Fruit fly (Drosophila melanogaster) whole organism, embryonic: ENCODE measurements around the gene CG17163.

Source experiments
- Ada2b ChIP-seq: fragments of 200-800 bp; sonication (Bioruptor generic); IDR thresholded peaks from 2 replicates; pipeline ENCODE4 v1.3.6; 2022; ENCODE audit warnings: missing biosample characterization, missing genetic modification characterization
- Adf1 ChIP-seq: fragments of 200-800 bp; sonication (Bioruptor generic); IDR thresholded peaks from 2 replicates; pipeline ENCODE4 v1.3.6; 2022; ENCODE audit warnings: missing biosample characterization, missing genetic modification characterization
- Atf-2 ChIP-seq: fragments of 200-800 bp; sonication (Bioruptor generic); optimal IDR thresholded peaks from 2 replicates; lab custom pipeline; 2016; ENCODE audit warnings: missing biosample characterization, missing genetic modification characterization
- CG10267 ChIP-seq: fragments of 200-800 bp; sonication (Bioruptor generic); optimal IDR thresholded peaks from 2 replicates; lab custom pipeline; 2018; ENCODE audit warnings: missing biosample characterization, mild to moderate bottlenecking, missing genetic modification characterization, moderate library complexity
- CG11456 ChIP-seq: fragments of 200-800 bp; sonication (Bioruptor generic); IDR thresholded peaks from 3 replicates; pipeline ENCODE4 v1.3.6; 2022; ENCODE audit warnings: missing biosample characterization, missing genetic modification characterization
- CG13123 ChIP-seq: fragments of 200-800 bp; sonication (Bioruptor generic); optimal IDR thresholded peaks from 2 replicates; lab custom pipeline; 2016; ENCODE audit warnings: missing biosample characterization, missing genetic modification characterization
- CG14710 ChIP-seq: fragments of 200-800 bp; sonication (Bioruptor generic); optimal IDR thresholded peaks from 3 replicates; lab custom pipeline; 2019; ENCODE audit warnings: missing biosample characterization, mild to moderate bottlenecking, missing genetic modification characterization, moderate library complexity
- CG15269 ChIP-seq: fragments of 200-800 bp; sonication (Bioruptor generic); optimal IDR thresholded peaks from 2 replicates; lab custom pipeline; 2018; ENCODE audit warnings: missing biosample characterization, mild to moderate bottlenecking, missing genetic modification characterization, moderate library complexity
- CG3281 ChIP-seq: fragments of 200-800 bp; sonication (Bioruptor generic); optimal IDR thresholded peaks from 3 replicates; lab custom pipeline; 2017; ENCODE audit warnings: missing biosample characterization, mild to moderate bottlenecking, missing genetic modification characterization
- CG4617 ChIP-seq: fragments of 200-800 bp; sonication (Bioruptor generic); optimal IDR thresholded peaks from 3 replicates; lab custom pipeline; 2016; ENCODE audit warnings: missing biosample characterization, missing genetic modification characterization, borderline replicate concordance
- CG6765 ChIP-seq: fragments of 200-800 bp; sonication (Bioruptor generic); optimal IDR thresholded peaks from 3 replicates; lab custom pipeline; 2017; ENCODE audit warnings: missing biosample characterization, mild to moderate bottlenecking, missing genetic modification characterization
- CG7745 ChIP-seq: fragments of 200-800 bp; sonication (Bioruptor generic); optimal IDR thresholded peaks from 2 replicates; lab custom pipeline; 2018; ENCODE audit warnings: missing biosample characterization, mild to moderate bottlenecking, missing genetic modification characterization, moderate library complexity
- Chrac-16 ChIP-seq: fragments of 200-800 bp; sonication (Bioruptor generic); optimal IDR thresholded peaks from 3 replicates; lab custom pipeline; 2016; ENCODE audit warnings: missing biosample characterization, missing genetic modification characterization
- Dad ChIP-seq: fragments of 200-800 bp; sonication (Bioruptor generic); optimal IDR thresholded peaks from 3 replicates; lab custom pipeline; 2016; ENCODE audit warnings: missing biosample characterization, missing genetic modification characterization
- Dip3 ChIP-seq: fragments of 200-800 bp; sonication (Bioruptor generic); optimal IDR thresholded peaks from 3 replicates; lab custom pipeline; 2016; ENCODE audit warnings: missing biosample characterization, missing genetic modification characterization
- ERR ChIP-seq: fragments of 200-800 bp; sonication (Bioruptor generic); optimal IDR thresholded peaks from 2 replicates; lab custom pipeline; 2016; ENCODE audit warnings: missing biosample characterization, missing genetic modification characterization
- HLH3B ChIP-seq: fragments of 200-800 bp; sonication (Bioruptor generic); IDR thresholded peaks from 2 replicates; pipeline ENCODE4 v1.3.6; 2022; ENCODE audit warnings: missing biosample characterization, missing genetic modification characterization
- Sry-β ChIP-seq: fragments of 200-800 bp; sonication (Bioruptor generic); optimal IDR thresholded peaks from 2 replicates; lab custom pipeline; 2018; ENCODE audit warnings: missing biosample characterization, mild to moderate bottlenecking, missing genetic modification characterization, moderate library complexity
- Stat92E ChIP-seq, 3 experiments: fragments of >200 bp in 2 of 3; fragments of 200-800 bp in 1 of 3; sonication (Bioruptor generic) in 1 of 3; optimal IDR thresholded peaks; 2 replicates each; lab custom pipeline; 2017 to 2019; ENCODE audit warnings: missing biosample characterization in 3 of 3, missing genetic modification characterization in 3 of 3, mild to moderate bottlenecking in 1 of 3, moderate library complexity in 1 of 3
- exex ChIP-seq: fragments of 200-800 bp; sonication (Bioruptor generic); optimal IDR thresholded peaks from 4 replicates; lab custom pipeline; 2018; ENCODE audit warnings: missing biosample characterization, mild to moderate bottlenecking, missing genetic modification characterization, moderate library complexity
- luna ChIP-seq: fragments of 200-800 bp; sonication (Bioruptor generic); optimal IDR thresholded peaks from 2 replicates; lab custom pipeline; 2016; ENCODE audit warnings: missing biosample characterization, missing genetic modification characterization
- pita ChIP-seq: fragments of 200-800 bp; sonication (Bioruptor generic); optimal IDR thresholded peaks from 2 replicates; lab custom pipeline; 2017; ENCODE audit warnings: missing biosample characterization, mild to moderate bottlenecking, missing genetic modification characterization
- sc ChIP-seq, 3 experiments: fragments of >200 bp in 2 of 3; fragments of 200-800 bp in 1 of 3; sonication (Bioruptor generic) in 1 of 3; optimal IDR thresholded peaks; 2 replicates in 2 of 3; 3 replicates in 1 of 3; lab custom pipeline; 2017; ENCODE audit warnings: mild to moderate bottlenecking in 1 of 3, missing biosample characterization in 1 of 3, missing genetic modification characterization in 1 of 3, missing genetic modification reagents in 1 of 3
- shn ChIP-seq: fragments of 200-800 bp; sonication (Bioruptor generic); optimal IDR thresholded peaks from 3 replicates; lab custom pipeline; 2016; ENCODE audit warnings: missing biosample characterization, missing genetic modification characterization
- so ChIP-seq: fragments of 200-800 bp; sonication (Bioruptor generic); IDR thresholded peaks from 3 replicates; pipeline ENCODE4 v1.3.6; 2022; ENCODE audit warnings: missing biosample characterization, missing genetic modification characterization
- sr ChIP-seq: fragments of 200-800 bp; sonication (Bioruptor generic); IDR thresholded peaks from 3 replicates; pipeline ENCODE4 v1.3.6; 2022; ENCODE audit warnings: missing biosample characterization, missing genetic modification characterization
- stc ChIP-seq: fragments of 200-800 bp; sonication (Bioruptor generic); IDR thresholded peaks from 2 replicates; pipeline ENCODE4 v1.3.6; 2022; ENCODE audit warnings: missing biosample characterization, missing genetic modification characterization
- unpg ChIP-seq: fragments of 200-800 bp; sonication (Bioruptor generic); optimal IDR thresholded peaks from 3 replicates; lab custom pipeline; 2018; ENCODE audit warnings: missing biosample characterization, mild to moderate bottlenecking, missing genetic modification characterization, moderate library complexity
- vvl ChIP-seq: fragments of 200-800 bp; sonication (Bioruptor generic); IDR thresholded peaks from 2 replicates; pipeline ENCODE4 v1.3.6; 2022; ENCODE audit warnings: missing biosample characterization, missing genetic modification characterization
- z ChIP-seq: fragments of 200-800 bp; sonication (Bioruptor generic); IDR thresholded peaks from 3 replicates; pipeline ENCODE4 v1.3.6; 2022; ENCODE audit warnings: missing biosample characterization, missing genetic modification characterization
- zf30C ChIP-seq: fragments of 200-800 bp; sonication (Bioruptor generic); optimal IDR thresholded peaks from 3 replicates; lab custom pipeline; 2018; ENCODE audit warnings: missing biosample characterization, mild to moderate bottlenecking, missing genetic modification characterization

CG17163 gene

DNA sequence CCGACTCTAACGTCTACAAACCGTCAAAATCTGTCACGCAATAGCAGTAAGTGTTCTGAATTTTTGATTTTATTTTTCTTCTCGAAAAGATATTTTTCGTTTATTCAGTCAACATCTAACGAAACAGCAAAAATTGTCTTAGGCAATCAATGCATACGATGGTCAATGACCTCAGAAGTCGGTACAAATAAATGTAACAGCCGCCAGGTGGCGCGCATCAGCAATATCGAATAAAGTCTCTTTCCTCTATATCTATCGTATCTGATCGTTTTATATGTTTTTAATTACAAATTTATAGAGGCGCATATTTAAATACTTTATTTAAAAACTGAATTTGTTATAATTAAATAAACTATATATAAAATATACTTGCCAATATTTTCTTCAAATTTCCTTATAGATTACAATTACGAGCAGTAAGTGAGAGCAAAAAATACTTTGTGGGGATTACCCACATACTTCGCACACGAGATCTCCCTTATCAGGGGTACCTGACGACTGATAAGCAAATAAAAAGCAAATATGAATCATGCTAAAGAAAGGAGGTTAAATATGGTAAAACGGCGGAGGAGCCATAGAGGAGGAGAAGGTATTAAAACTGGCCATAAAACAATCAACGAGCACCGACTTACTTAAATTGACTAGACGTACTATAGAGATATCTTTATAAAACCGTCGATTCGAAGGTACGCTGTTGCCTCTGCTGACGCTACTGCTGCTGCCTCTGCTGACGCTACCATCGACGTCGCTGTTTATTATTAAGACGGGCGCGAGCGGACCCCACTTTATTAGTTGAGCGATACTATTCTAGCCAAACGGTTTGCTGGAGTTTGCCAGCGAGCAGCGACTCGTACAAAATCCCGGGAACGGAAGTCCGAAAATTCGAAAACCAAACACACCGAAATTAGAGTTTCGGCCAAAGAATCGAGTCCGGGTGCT lies 14.7 kb downstream of the CG17163 start, which contains the start of gene CG17167 (continued):
- TF ChIP-seq CG11456 (GFP tag; lab: Robert Waterston, UW) = no peak
- no peak for TF ChIP-seq Stat92E (GFP tag; optimal IDR thresholded peaks at IDR 0.05; lab: Kevin White, UChicago)
- TF ChIP-seq CG4617 (GFP tag; lab: Kevin White, UChicago) = no peak
- TF ChIP-seq Adf1 (GFP tag; lab: Robert Waterston, UW) = peak; percentile 69
- TF ChIP-seq luna (GFP tag; lab: Kevin White, UChicago) = no peak
- TF ChIP-seq CG10267 (tag; lab: Kevin White, UChicago) = no peak
- no peak for TF ChIP-seq Chrac-16 (GFP tag; lab: Kevin White, UChicago)
- TF ChIP-seq ERR (GFP tag; lab: Kevin White, UChicago) = no peak
- peak; percentile 1 for TF ChIP-seq exex (tag; lab: Kevin White, UChicago)
- no peak for TF ChIP-seq CG7745
- no peak for TF ChIP-seq so (GFP tag; lab: Robert Waterston, UW)
- TF ChIP-seq Dip3 (GFP tag; lab: Kevin White, UChicago) = no peak

DNA sequence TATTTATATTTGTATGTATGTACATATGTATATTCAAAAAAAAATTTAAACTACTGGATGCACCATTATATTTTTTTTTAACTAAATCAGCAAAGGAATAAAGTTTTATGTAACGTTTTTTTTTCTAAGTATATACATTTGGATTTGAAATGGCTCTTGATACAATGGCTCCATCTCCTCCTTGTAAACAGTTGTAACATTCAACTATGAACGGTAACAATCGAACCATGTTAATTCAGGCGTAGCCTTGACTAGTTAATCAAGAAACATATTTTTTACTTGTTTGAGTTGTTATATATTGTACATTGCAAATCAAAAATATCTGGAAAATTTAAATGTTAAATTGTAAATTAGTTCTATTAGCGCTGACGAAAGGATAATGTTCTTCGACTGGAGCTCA lies 46.7 kb downstream of the CG17163 start, which contains the start of gene CG12061:
Gene CG12061 (plus strand): TSS at position 301 of the 400 bp plus-strand sequence.
- TF ChIP-seq CG3281 (GFP tag; lab: Kevin White, UChicago) = no peak
- no peak for TF ChIP-seq zf30C (GFP tag; lab: Kevin White, UChicago)
- TF ChIP-seq stc (GFP tag; lab: Robert Waterston, UW) = no peak
- TF ChIP-seq pita = no peak
- no peak for TF ChIP-seq CG14710 (tag; lab: Kevin White, UChicago)
- TF ChIP-seq unpg (GFP tag; lab: Kevin White, UChicago) = no peak
- TF ChIP-seq CG13123 (GFP tag; lab: Kevin White, UChicago) = no peak
- TF ChIP-seq z (GFP tag; lab: Robert Waterston, UW) = no peak
- no peak for TF ChIP-seq sc (optimal IDR thresholded peaks at IDR 0.05; lab: Kevin White, UChicago)
- no peak for TF ChIP-seq sc (GFP tag; optimal IDR thresholded peaks at IDR 0.05; lab: Kevin White, UChicago)
- TF ChIP-seq vvl = no peak
- no peak for TF ChIP-seq CG6765 (GFP tag; lab: Kevin White, UChicago)
- no peak for TF ChIP-seq Sry-β (GFP tag; lab: Kevin White, UChicago)
- no peak for TF ChIP-seq HLH3B (GFP tag; lab: Robert Waterston, UW)
- TF ChIP-seq Dip3 (GFP tag; lab: Kevin White, UChicago) = no peak
- no peak for TF ChIP-seq Ada2b (GFP tag; lab: Robert Waterston, UW)
- no peak for TF ChIP-seq Atf-2 (GFP tag; lab: Kevin White, UChicago)
- no peak for TF ChIP-seq Dad
- TF ChIP-seq shn (GFP tag; lab: Kevin White, UChicago) = no peak
- TF ChIP-seq sr (GFP tag; lab: Robert Waterston, UW) = no peak
- no peak for TF ChIP-seq CG15269 (tag; lab: Kevin White, UChicago)
